Worm (Caenorhabditis elegans): Measurements from ENCODE around the gene acp-4.

ce11 chrII:8437035-8437434 lies 2.1 kb upstream of the acp-4 start, which contains the start of gene acp-3:
- TF ChIP-seq nhr-237 (tag; optimal IDR thresholded peaks at IDR 0.05) (no peak), lin-13 (tag; optimal IDR thresholded peaks at IDR 0.05) (no peak), unc-39 (tag; optimal IDR thresholded peaks at IDR 0.05) (no peak), mls-2 (tag; optimal IDR thresholded peaks at IDR 0.05) (no peak), pha-4 (tag; optimal IDR thresholded peaks at IDR 0.05) (no peak), cnd-1 (tag; optimal IDR thresholded peaks at IDR 0.05) (no peak), unc-62 (GFP tag; optimal IDR thresholded peaks at IDR 0.05) (no peak)

All from whole organism, mixed stage, embryonic.